Fruit fly (Drosophila melanogaster): ENCODE measurements around the gene CG4565.

CG4565 gene

dm6 chr3R:10888633-10889519 is 36.4 kb downstream of the CG4565 start (continued):
- TF ChIP-seq CG1603 (tag; optimal IDR thresholded peaks at IDR 0.05) (peak; percentile 33), sim (GFP tag; IDR thresholded peaks at IDR 0.05) (0 out of 2 replicates have a peak, but pooled peaks have one; percentile 6), CG17802 (tag; optimal IDR thresholded peaks at IDR 0.05) (no peak), Asciz (GFP tag; optimal IDR thresholded peaks at IDR 0.05) (no peak), CG32532 (GFP tag; IDR thresholded peaks at IDR 0.05) (peak; percentile 73), ind (GFP tag; optimal IDR thresholded peaks at IDR 0.05) (peak; percentile 41), row (GFP tag; IDR thresholded peaks at IDR 0.05) (peak; percentile 65), CG14965 (GFP tag; optimal IDR thresholded peaks at IDR 0.05; ENCODE audit: borderline replicate concordance) (no peak), Fer3 (tag; optimal IDR thresholded peaks at IDR 0.05) (peak; percentile 50), CG14710 (tag; optimal IDR thresholded peaks at IDR 0.05) (no peak), grn (GFP tag; optimal IDR thresholded peaks at IDR 0.05) (no peak), Myb (GFP tag; optimal IDR thresholded peaks at IDR 0.05) (no peak), CG9609 (GFP tag; optimal IDR thresholded peaks at IDR 0.05) (no peak), hbn (GFP tag; IDR thresholded peaks at IDR 0.05; ENCODE audit: partially characterized antibody) (no peak; the same call in 1 of the 2 replicates), eve (GFP tag; optimal IDR thresholded peaks at IDR 0.05) (no peak), CG12236 (GFP tag; optimal IDR thresholded peaks at IDR 0.05) (no peak), CG9876 (GFP tag; optimal IDR thresholded peaks at IDR 0.05) (no peak), exex (tag; optimal IDR thresholded peaks at IDR 0.05) (peak; percentile 58), CG11695 (GFP tag; IDR thresholded peaks at IDR 0.05) (0 out of 3 replicates have a peak, but pooled peaks have one; percentile 6), CG32767 (GFP tag; IDR thresholded peaks at IDR 0.05) (no peak), CG18599 (GFP tag; optimal IDR thresholded peaks at IDR 0.05) (peak; percentile 38), ATbp (GFP tag; optimal IDR thresholded peaks at IDR 0.05) (peak; percentile 7), Hmr (GFP tag; optimal IDR thresholded peaks at IDR 0.05) (peak; percentile 17), CG6791 (GFP tag; IDR thresholded peaks at IDR 0.05; ENCODE audit: partially characterized antibody) (no peak)

- TF ChIP-seq unc-4 (GFP tag; IDR thresholded peaks at IDR 0.05; ENCODE audit: partially characterized antibody) (0 out of 2 replicates have a peak, but pooled peaks have one; percentile 3), sens (GFP tag) (peak; percentile 43), CG18476 (GFP tag; optimal IDR thresholded peaks at IDR 0.05) (no peak), CG3726 (GFP tag; IDR thresholded peaks at IDR 0.05) (no peak), ash1 (GFP tag; optimal IDR thresholded peaks at IDR 0.05) (no peak)
These were observed 37.0 kb downstream of the CG4565 start, which contains the start of gene Ak3 for dm6 chr3R:10889520-10889887. TSS of gene Ak3 (minus strand) at chr3R:10889588.

- TF ChIP-seq Kr (GFP tag; optimal IDR thresholded peaks at IDR 0.05) (no peak), Dll (GFP tag; IDR thresholded peaks at IDR 0.05; ENCODE audit: partially characterized antibody) (peak; percentile 47; the same call in 1 of the 4 replicates), CG1602 (GFP tag; optimal IDR thresholded peaks at IDR 0.05) (no peak), zen (tag; optimal IDR thresholded peaks at IDR 0.05) (peak; percentile 52), mirr (GFP tag; optimal IDR thresholded peaks at IDR 0.05) (no peak), CoRest (tag; optimal IDR thresholded peaks at IDR 0.05) (peak; percentile 58), CG17361 (GFP tag; IDR thresholded peaks at IDR 0.05) (no peak), CG4730 (GFP tag; IDR thresholded peaks at IDR 0.05) (no peak), dpn (GFP tag; optimal IDR thresholded peaks at IDR 0.05) (peak in 1 of 2 experiments; percentile 10), ab (GFP tag; optimal IDR thresholded peaks at IDR 0.05) (no peak), Rx (GFP tag; IDR thresholded peaks at IDR 0.05) (no peak), knrl (GFP tag; IDR thresholded peaks at IDR 0.05; ENCODE audit: partially characterized antibody) (peak; percentile 69), HLH3B (GFP tag; IDR thresholded peaks at IDR 0.05) (no peak), CG31365 (tag; optimal IDR thresholded peaks at IDR 0.05) (no peak), CG7963 (GFP tag; IDR thresholded peaks at IDR 0.05; ENCODE audit: partially characterized antibody) (0 out of 3 replicates have a peak, but pooled peaks have one; percentile 43), Blimp-1 (GFP tag; optimal IDR thresholded peaks at IDR 0.05) (no peak), inv (GFP tag; IDR thresholded peaks at IDR 0.05; ENCODE audit: partially characterized antibody) (peak; percentile 51; the same call in 1 of the 2 replicates), CG18764 (GFP tag; optimal IDR thresholded peaks at IDR 0.05) (no peak)
These were observed 40.8 kb downstream of the CG4565 start, which contains the start of gene CG6621 for dm6 chr3R:10893327-10893726. TSS of gene CG6621 (minus strand) at chr3R:10893531.

Measured in whole organism, embryonic.